Worm (Caenorhabditis elegans) whole organism, L4 larva: ENCODE measurements around the gene npp-1.
"Not testable (repeated sequence)": the region's sequence is repeated elsewhere in the genome, so short reads cannot be mapped to it uniquely, and the experiment has no call there.

Experiments used
- F26F4.8 ChIP-seq: fragments of 200-800 bp; sonication (Bioruptor generic); conservative IDR thresholded peaks from 2 replicates; pipeline ENCODE4 v1.3.6; 2022; ENCODE audit warnings: missing genetic modification characterization, missing compliant biosample characterization
- aha-1 ChIP-seq: fragments of 150-350 bp; peaks from one replicate; lab custom pipeline; 2014; ENCODE audit warnings: missing biosample characterization, missing genetic modification characterization
- ama-1 ChIP-seq: fragments of 150-350 bp; optimal IDR thresholded peaks from 2 replicates; lab custom pipeline; 2014; ENCODE audit warnings: inconsistent platforms, mixed read lengths
- ceh-20 ChIP-seq: fragments of 200-800 bp; sonication (Bioruptor generic); IDR thresholded peaks from 2 replicates; pipeline ENCODE4 v1.3.6; 2022; ENCODE audit warnings: missing genetic modification reagents, missing genetic modification characterization, missing compliant biosample characterization
- ces-1 ChIP-seq: fragments of 150-350 bp; sonication (generic microtip); optimal IDR thresholded peaks from 4 replicates; lab custom pipeline; 2014; ENCODE audit warnings: missing biosample characterization, missing genetic modification reagents, missing genetic modification characterization
- dmd-6 ChIP-seq: fragments of 200-800 bp; sonication (Bioruptor generic); IDR thresholded peaks from 2 replicates; pipeline ENCODE4 v1.3.6; 2022; ENCODE audit warnings: missing genetic modification reagents, missing genetic modification characterization, missing compliant biosample characterization
- fkh-10 ChIP-seq: fragments of 150-350 bp; optimal IDR thresholded peaks from 2 replicates; lab custom pipeline; 2014; ENCODE audit warnings: missing biosample characterization, missing genetic modification reagents, missing genetic modification characterization
- hif-1 ChIP-seq, 2 experiments: sonication (generic microtip); optimal IDR thresholded peaks; 2 replicates each; lab custom pipeline; 2016 to 2017; ENCODE audit warnings: missing compliant biosample characterization in 2 of 2, missing genetic modification characterization in 2 of 2, missing genetic modification reagents in 2 of 2, missing genotype in 2 of 2, mild to moderate bottlenecking in 1 of 2
- hlh-30 ChIP-seq: sonication (generic microtip); optimal IDR thresholded peaks from 2 replicates; lab custom pipeline; 2017; ENCODE audit warnings: antibody characterized with exemption, mild to moderate bottlenecking, missing genetic modification characterization, missing compliant biosample characterization; ENCODE audit not compliant: insufficient read depth
- hmg-1.1 ChIP-seq: fragments of 200-800 bp; sonication (Bioruptor generic); IDR thresholded peaks from 2 replicates; pipeline ENCODE4 v1.3.6; 2022; ENCODE audit warnings: missing genetic modification reagents, missing genetic modification characterization, missing compliant biosample characterization
- lin-39 ChIP-seq: fragments of 150-350 bp; optimal IDR thresholded peaks from 2 replicates; lab custom pipeline; 2014; ENCODE audit warnings: missing biosample characterization, missing genetic modification reagents, missing genetic modification characterization
- mep-1 ChIP-seq: fragments of 150-350 bp; sonication (generic microtip); optimal IDR thresholded peaks from 3 replicates; lab custom pipeline; 2014; ENCODE audit warnings: missing biosample characterization, missing genetic modification characterization
- mes-2 ChIP-seq: sonication (generic microtip); optimal IDR thresholded peaks from 2 replicates; lab custom pipeline; 2016; ENCODE audit warnings: missing genotype, mild to moderate bottlenecking, missing genetic modification characterization, missing compliant biosample characterization; ENCODE audit not compliant: poor library complexity, severe bottlenecking
- nhr-76 ChIP-seq: fragments of 150-350 bp; optimal IDR thresholded peaks from 2 replicates; lab custom pipeline; 2014; ENCODE audit warnings: missing biosample characterization, missing genetic modification characterization
- pha-4 ChIP-seq, 2 experiments: fragments of 150-350 bp in 1 of 2; fragments of 200-800 bp in 1 of 2; sonication (Bioruptor generic) in 1 of 2; IDR thresholded peaks in 1 of 2; optimal IDR thresholded peaks in 1 of 2; 2 replicates each; pipeline versions ENCODE4 v1.3.6 to Lab custom; 2014 to 2022; ENCODE audit warnings: missing genetic modification characterization in 2 of 2, missing genetic modification reagents in 2 of 2, missing biosample characterization in 1 of 2, missing compliant biosample characterization in 1 of 2
- saeg-2 ChIP-seq: fragments of 200-800 bp; sonication (Bioruptor generic); IDR thresholded peaks from 2 replicates; pipeline ENCODE4 v1.3.6; 2022; ENCODE audit warnings: missing genetic modification reagents, missing genetic modification characterization, missing compliant biosample characterization
- skn-1 ChIP-seq: fragments of 150-350 bp; optimal IDR thresholded peaks from 2 replicates; lab custom pipeline; 2014; ENCODE audit warnings: missing biosample characterization, missing genetic modification characterization
- unc-62 ChIP-seq, 3 experiments: fragments of 150-350 bp in 1 of 3; sonication (generic microtip); optimal IDR thresholded peaks in 2 of 3; peaks in 1 of 3; 1 replicate in 1 of 3; 2 replicates in 2 of 3; lab custom pipeline; 2014 to 2017; ENCODE audit warnings: missing biosample characterization in 3 of 3, missing genetic modification characterization in 3 of 3, missing genetic modification reagents in 3 of 3, missing genotype in 1 of 3
- vab-7 ChIP-seq: fragments of 200-800 bp; sonication (Bioruptor generic); IDR thresholded peaks from 2 replicates; pipeline ENCODE4 v1.3.6; 2022; ENCODE audit warnings: missing genetic modification reagents, missing genetic modification characterization, missing compliant biosample characterization
- zfp-3 ChIP-seq: fragments of 200-800 bp; sonication (Bioruptor generic); conservative IDR thresholded peaks from 2 replicates; pipeline ENCODE4 v1.3.6; 2022; ENCODE audit warnings: missing genetic modification reagents, missing genetic modification characterization, missing compliant biosample characterization

The npp-1 gene

ce11 chrIV:9893649-9894048 is 35.4 kb downstream of the npp-1 start, which contains the start of gene sss-1:
Gene sss-1 (minus strand): TSS chrIV:9893749.
- not testable (repeated sequence) for TF ChIP-seq zfp-3; hmg-1.1 (GFP tag; lab: Robert Waterston, UW); nhr-76 (tag; lab: Kevin White, UChicago)

ce11 chrIV:9894331-9894730 is 36.0 kb downstream of the npp-1 start, which contains the start of gene msp-77:
Gene msp-77 (plus strand): TSS chrIV:9894631.
- 0 out of 2 replicates have a peak, but pooled peaks have one; percentile 57 for TF ChIP-seq F26F4.8 (GFP tag; lab: Robert Waterston, UW)

DNA sequence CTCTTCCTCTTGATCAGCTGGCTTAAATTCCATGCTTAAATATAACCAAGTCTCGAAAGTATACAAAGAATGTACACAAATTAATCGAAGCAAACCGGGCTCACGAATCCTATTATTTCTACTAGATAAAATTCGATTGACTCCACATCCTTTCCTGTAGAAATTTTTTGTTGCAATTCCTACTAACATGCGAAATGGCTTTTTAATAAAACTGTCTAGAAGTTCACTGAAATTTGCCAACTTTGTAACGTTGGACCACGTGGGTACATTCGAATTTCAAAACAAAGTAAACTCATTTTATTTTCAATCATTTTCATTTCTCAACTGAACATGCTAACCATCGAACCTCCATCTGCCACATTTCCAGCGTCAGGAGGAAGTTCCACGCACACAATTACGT is 36.8 kb downstream of the npp-1 start, which contains the start of gene ssp-32:
Gene ssp-32, plus strand, starts transcription at position 301 of the 400 bp plus-strand sequence.
- TF ChIP-seq F26F4.8 (GFP tag; lab: Robert Waterston, UW) (no peak), vab-7 (GFP tag; lab: Robert Waterston, UW) (no peak), mep-1 (tag; lab: Kevin White, UChicago) (no peak)

ce11 chrIV:9898712-9899111 is 40.4 kb downstream of the npp-1 start, which contains the start of gene tbc-3:
Gene tbc-3 (plus strand): TSS chrIV:9899012.
- no peak for TF ChIP-seq ama-1
- peak; percentile 58 for TF ChIP-seq aha-1
- TF ChIP-seq lin-39: no peak
- TF ChIP-seq dmd-6 (GFP tag; lab: Robert Waterston, UW): 0 out of 2 replicates have a peak, but pooled peaks have one; percentile 4
- TF ChIP-seq, all 104 proteins: peak for 2

DNA sequence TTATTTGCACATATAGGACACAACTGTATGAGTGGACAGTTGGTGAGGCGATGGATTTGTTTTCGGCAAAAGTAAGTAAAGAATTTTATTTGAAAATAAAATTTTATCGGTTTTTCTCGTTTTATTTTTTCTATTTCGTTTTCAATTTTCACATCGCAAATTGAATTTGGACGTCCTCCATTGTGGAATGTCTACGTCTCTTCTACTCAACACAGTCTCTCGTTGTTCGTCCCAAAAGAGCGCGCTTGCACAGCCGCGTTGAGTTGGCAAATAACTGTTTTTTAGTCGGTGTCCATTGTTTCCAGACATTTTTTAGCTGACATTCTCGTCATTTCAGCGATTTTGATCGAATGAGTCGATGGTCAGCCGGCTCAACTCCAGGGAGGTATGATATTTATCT is 40.9 kb downstream of the npp-1 start:
- TF ChIP-seq saeg-2 (GFP tag; lab: Robert Waterston, UW) (no peak), mes-2 (peak; percentile 65), hlh-30 (tag; lab: Kevin White, UChicago) (no peak), fkh-10 (GFP tag; lab: Kevin White, UChicago) (peak; percentile 25), dmd-6 (GFP tag; lab: Robert Waterston, UW) (0 out of 2 replicates have a peak, but pooled peaks have one; percentile 5), ceh-20 (GFP tag; lab: Robert Waterston, UW) (no peak), pha-4 (GFP tag; IDR thresholded peaks at IDR 0.05; lab: Robert Waterston, UW) (no peak), pha-4 (tag; optimal IDR thresholded peaks at IDR 0.05; lab: Kevin White, UChicago) (no peak), zfp-3 (no peak), hif-1 (tag; optimal IDR thresholded peaks at IDR 0.05; lab: Kevin White, UChicago) (no peak), ces-1 (GFP tag; lab: Kevin White, UChicago) (peak; percentile 61)

- TF ChIP-seq skn-1 (tag; lab: Kevin White, UChicago) (no peak), unc-62 (GFP tag; optimal IDR thresholded peaks at IDR 0.05 in 1 of 2; lab: Kevin White, UChicago) (no peak), unc-62 (tag; optimal IDR thresholded peaks at IDR 0.05; lab: Kevin White, UChicago) (no peak)
- TF ChIP-seq, all 104 proteins: peak for 0
Observed at ce11 chrIV:9903608-9904007, 45.3 kb downstream of the npp-1 start, which contains the start of gene best-13. Gene best-13 (plus strand): TSS chrIV:9903908.
